Worm (Caenorhabditis elegans) whole organism, L3 larva: ENCODE results near the gene pals-32.

ENCODE experiments used
- aly-2 ChIP-seq: fragments of 150-350 bp; optimal IDR thresholded peaks from 2 replicates; lab custom pipeline; 2014; ENCODE audit warnings: missing biosample characterization, missing genetic modification characterization
- elt-2 ChIP-seq: sonication (generic microtip); optimal IDR thresholded peaks from 2 replicates; lab custom pipeline; 2016; ENCODE audit warnings: missing genetic modification reagents, mild to moderate bottlenecking, missing genetic modification characterization, missing compliant biosample characterization
- lin-15B ChIP-seq: fragments of 150-350 bp; optimal IDR thresholded peaks from 2 replicates; lab custom pipeline; 2014; ENCODE audit warnings: missing biosample characterization, missing genetic modification characterization
- nfya-1 ChIP-seq: sonication (generic microtip); optimal IDR thresholded peaks from 2 replicates; lab custom pipeline; 2017; ENCODE audit warnings: missing genetic modification characterization, mild to moderate bottlenecking, missing compliant biosample characterization, antibody characterized with exemption, moderate library complexity; ENCODE audit not compliant: insufficient read depth
- nhr-23 ChIP-seq: fragments of 150-350 bp; optimal IDR thresholded peaks from 2 replicates; lab custom pipeline; 2014; ENCODE audit warnings: missing biosample characterization, missing genetic modification reagents, missing genetic modification characterization
- snpc-4 ChIP-seq: fragments of 150-350 bp; optimal IDR thresholded peaks from 2 replicates; lab custom pipeline; 2014; ENCODE audit warnings: missing biosample characterization, missing genetic modification characterization
- zag-1 ChIP-seq: fragments of 150-350 bp; optimal IDR thresholded peaks from 2 replicates; lab custom pipeline; 2014; ENCODE audit warnings: missing biosample characterization, missing genetic modification characterization

- no peak for TF ChIP-seq aly-2
- no peak for TF ChIP-seq zag-1 (tag; lab: Kevin White, UChicago)
- TF ChIP-seq nhr-23 (tag; lab: Kevin White, UChicago) = no peak
- no peak for TF ChIP-seq elt-2 (tag; lab: Kevin White, UChicago)
- no peak for TF ChIP-seq nfya-1 (tag; lab: Kevin White, UChicago)
- no peak for TF ChIP-seq lin-15B
- TF ChIP-seq snpc-4 (tag; lab: Kevin White, UChicago) = no peak
Observed at ce11 chrV:2909525-2909924, 13.1 kb downstream of the pals-32 start, which contains the start of gene zmp-3.
